Worm (Caenorhabditis elegans): ENCODE results near the gene srw-15.

- TF ChIP-seq T22C8.4 (GFP tag; IDR thresholded peaks at IDR 0.05) (no peak), flt-1 (GFP tag; IDR thresholded peaks at IDR 0.05) (no peak), tab-1 (GFP tag; IDR thresholded peaks at IDR 0.05) (no peak), ztf-23 (GFP tag; IDR thresholded peaks at IDR 0.05) (no peak), med-1 (GFP tag; optimal IDR thresholded peaks at IDR 0.05; ENCODE audit: insufficient read depth) (no peak), klf-2 (GFP tag; conservative IDR thresholded peaks at IDR 0.05) (no peak), cog-1 (tag; optimal IDR thresholded peaks at IDR 0.05) (no peak), ztf-29 (GFP tag; IDR thresholded peaks at IDR 0.05) (no peak)
These were observed 14.1 kb downstream of the srw-15 start, which contains the start of gene kin-30 for ce11 chrV:15244456-15244855.
